Worm (Caenorhabditis elegans) whole organism, young adult: ENCODE data around the gene C06E2.5.

Experiments used
- B0019.2 ChIP-seq: fragments of 200-800 bp; sonication (Bioruptor generic); conservative IDR thresholded peaks from 2 replicates; pipeline ENCODE4 v1.3.6; 2022; ENCODE audit warnings: missing genetic modification reagents, missing genetic modification characterization, missing compliant biosample characterization
- F23B12.7 ChIP-seq: sonication (generic microtip); optimal IDR thresholded peaks from 2 replicates; lab custom pipeline; 2017; ENCODE audit warnings: missing genetic modification characterization, mild to moderate bottlenecking, missing compliant biosample characterization, antibody characterized with exemption, moderate library complexity; ENCODE audit not compliant: insufficient read depth
- F49E8.2 ChIP-seq: sonication (generic microtip); optimal IDR thresholded peaks from 3 replicates; lab custom pipeline; 2017; ENCODE audit warnings: missing genetic modification characterization, mild to moderate bottlenecking, missing compliant biosample characterization, antibody characterized with exemption, moderate library complexity; ENCODE audit not compliant: insufficient read depth
- F55B11.4 ChIP-seq: sonication (generic microtip); optimal IDR thresholded peaks from 2 replicates; lab custom pipeline; 2016; ENCODE audit warnings: missing compliant biosample characterization, missing genetic modification characterization, borderline replicate concordance; ENCODE audit not compliant: insufficient read depth
- Y53F4B.3 ChIP-seq: fragments of 200-800 bp; sonication (Bioruptor generic); IDR thresholded peaks from 2 replicates; pipeline ENCODE4 v1.3.6; 2022; ENCODE audit warnings: missing genetic modification reagents, missing genetic modification characterization, missing compliant biosample characterization
- Y53G8AR.9 ChIP-seq: fragments of 200-800 bp; sonication (Bioruptor generic); conservative IDR thresholded peaks from 2 replicates; pipeline ENCODE4 v1.3.6; 2022; ENCODE audit warnings: missing genetic modification reagents, missing genetic modification characterization, missing compliant biosample characterization
- Y56A3A.18 ChIP-seq: fragments of 200-800 bp; sonication (Bioruptor generic); IDR thresholded peaks from 2 replicates; pipeline ENCODE4 v1.3.6; 2022; ENCODE audit warnings: missing genetic modification reagents, missing genetic modification characterization, missing compliant biosample characterization
- aptf-2 ChIP-seq: fragments of 200-800 bp; sonication (Bioruptor generic); conservative IDR thresholded peaks from 2 replicates; pipeline ENCODE4 v1.3.6; 2022; ENCODE audit warnings: missing genetic modification reagents, missing genetic modification characterization, missing compliant biosample characterization
- athp-1 ChIP-seq: sonication (generic microtip); optimal IDR thresholded peaks from 2 replicates; lab custom pipeline; 2017; ENCODE audit warnings: mild to moderate bottlenecking, missing genetic modification characterization, missing compliant biosample characterization
- attf-3 ChIP-seq: fragments of 200-800 bp; sonication (Bioruptor generic); conservative IDR thresholded peaks from 2 replicates; pipeline ENCODE4 v1.3.6; 2022; ENCODE audit warnings: missing genetic modification reagents, missing genetic modification characterization, missing compliant biosample characterization
- attf-5 ChIP-seq: fragments of 200-800 bp; sonication (Bioruptor generic); optimal IDR thresholded peaks from 2 replicates; lab custom pipeline; 2018; ENCODE audit warnings: mild to moderate bottlenecking, missing genetic modification characterization, missing compliant biosample characterization
- bed-2 ChIP-seq: fragments of 200-800 bp; sonication (Bioruptor generic); IDR thresholded peaks from 2 replicates; pipeline ENCODE4 v1.3.6; 2022; ENCODE audit warnings: missing genetic modification reagents, missing genetic modification characterization, missing compliant biosample characterization
- ccch-3 ChIP-seq: fragments of 200-800 bp; sonication (Bioruptor generic); optimal IDR thresholded peaks from 2 replicates; lab custom pipeline; 2018; ENCODE audit warnings: mild to moderate bottlenecking, missing genetic modification characterization, missing compliant biosample characterization
- cebp-1 ChIP-seq, 2 experiments: fragments of 200-800 bp in 1 of 2; sonication (Bioruptor generic) in 1 of 2; sonication (generic microtip) in 1 of 2; IDR thresholded peaks in 1 of 2; optimal IDR thresholded peaks in 1 of 2; 2 replicates each; pipeline versions ENCODE4 v1.3.6 to Lab custom; 2017 to 2022; ENCODE audit warnings: missing compliant biosample characterization in 2 of 2, missing genetic modification characterization in 2 of 2, mild to moderate bottlenecking in 1 of 2, missing genetic modification reagents in 1 of 2, moderate library complexity in 1 of 2
- ceh-27 ChIP-seq: fragments of 200-800 bp; sonication (Bioruptor generic); optimal IDR thresholded peaks from 2 replicates; lab custom pipeline; 2018; ENCODE audit warnings: mild to moderate bottlenecking, missing genetic modification characterization, moderate library complexity, missing compliant biosample characterization
- ceh-40 ChIP-seq: fragments of 200-800 bp; sonication (Bioruptor generic); IDR thresholded peaks from 2 replicates; pipeline ENCODE4 v1.3.6; 2022; ENCODE audit warnings: missing genetic modification characterization, missing compliant biosample characterization
- ceh-79 ChIP-seq: sonication (generic microtip); optimal IDR thresholded peaks from 2 replicates; lab custom pipeline; 2017; ENCODE audit warnings: mild to moderate bottlenecking, missing genetic modification characterization, missing compliant biosample characterization
- ceh-91 ChIP-seq: fragments of 200-800 bp; sonication (Bioruptor generic); IDR thresholded peaks from 2 replicates; pipeline ENCODE4 v1.3.6; 2022; ENCODE audit warnings: missing genetic modification reagents, missing genetic modification characterization, missing compliant biosample characterization
- dox-1 ChIP-seq: fragments of 200-800 bp; sonication (Bioruptor generic); IDR thresholded peaks from 2 replicates; pipeline ENCODE4 v1.3.6; 2022; ENCODE audit warnings: missing genetic modification reagents, missing genetic modification characterization, missing compliant biosample characterization
- dpff-1 ChIP-seq: sonication (generic microtip); optimal IDR thresholded peaks from 2 replicates; lab custom pipeline; 2017; ENCODE audit warnings: mild to moderate bottlenecking, missing genetic modification characterization, missing compliant biosample characterization
- egl-44 ChIP-seq: fragments of 200-800 bp; sonication (Bioruptor generic); IDR thresholded peaks from 2 replicates; pipeline ENCODE4 v1.3.6; 2022; ENCODE audit warnings: missing genetic modification reagents, missing genetic modification characterization, missing compliant biosample characterization
- egrh-3 ChIP-seq: fragments of 200-800 bp; sonication (Bioruptor generic); IDR thresholded peaks from 2 replicates; pipeline ENCODE4 v1.3.6; 2022; ENCODE audit warnings: missing genetic modification reagents, missing genetic modification characterization, missing compliant biosample characterization
- ekl-4 ChIP-seq: fragments of 200-800 bp; sonication (Bioruptor generic); IDR thresholded peaks from 2 replicates; pipeline ENCODE4 v1.3.6; 2022; ENCODE audit warnings: missing genetic modification reagents, missing genetic modification characterization, missing compliant biosample characterization
- hlh-12 ChIP-seq: sonication (generic microtip); optimal IDR thresholded peaks from 2 replicates; lab custom pipeline; 2016; ENCODE audit warnings: missing genetic modification characterization, missing compliant biosample characterization
- hmg-1.2 ChIP-seq: fragments of 200-800 bp; sonication (Bioruptor generic); IDR thresholded peaks from 2 replicates; pipeline ENCODE4 v1.3.6; 2022; ENCODE audit warnings: missing genetic modification reagents, missing genetic modification characterization, missing compliant biosample characterization
- hsf-1 ChIP-seq: fragments of 200-800 bp; sonication (Bioruptor generic); IDR thresholded peaks from 2 replicates; pipeline ENCODE4 v1.3.6; 2022; ENCODE audit warnings: missing genetic modification reagents, missing genetic modification characterization, missing compliant biosample characterization
- lin-35 ChIP-seq, 3 experiments: fragments of 150-350 bp in 2 of 3; sonication (generic microtip) in 1 of 3; optimal IDR thresholded peaks; 2 replicates each; lab custom pipeline; 2014 to 2018; ENCODE audit warnings: missing biosample characterization in 3 of 3, missing genetic modification characterization in 3 of 3, missing genetic modification reagents in 3 of 3
- lin-54 ChIP-seq: fragments of 200-800 bp; sonication (Bioruptor generic); optimal IDR thresholded peaks from 2 replicates; lab custom pipeline; 2018; ENCODE audit warnings: mild to moderate bottlenecking, missing genetic modification characterization, missing compliant biosample characterization
- mcd-1 ChIP-seq: fragments of 200-800 bp; sonication (Bioruptor generic); IDR thresholded peaks from 2 replicates; pipeline ENCODE4 v1.3.6; 2022; ENCODE audit warnings: missing genetic modification reagents, missing genetic modification characterization, missing compliant biosample characterization
- mxl-1 ChIP-seq: sonication (generic microtip); optimal IDR thresholded peaks from 2 replicates; lab custom pipeline; 2016; ENCODE audit warnings: missing genetic modification characterization, missing compliant biosample characterization
- nhr-80 ChIP-seq: sonication (generic microtip); optimal IDR thresholded peaks from 2 replicates; lab custom pipeline; 2016; ENCODE audit warnings: missing genetic modification characterization, missing compliant biosample characterization
- nhr-90 ChIP-seq: sonication (generic microtip); optimal IDR thresholded peaks from 2 replicates; lab custom pipeline; 2016; ENCODE audit warnings: missing genotype, mild to moderate bottlenecking, missing genetic modification characterization, missing compliant biosample characterization
- pbrm-1 ChIP-seq: fragments of 200-800 bp; sonication (Bioruptor generic); IDR thresholded peaks from 2 replicates; pipeline ENCODE4 v1.3.6; 2022; ENCODE audit warnings: missing genetic modification reagents, missing genetic modification characterization, missing compliant biosample characterization
- pha-4 ChIP-seq: fragments of 150-350 bp; sonication (generic microtip); optimal IDR thresholded peaks from 2 replicates; lab custom pipeline; 2014; ENCODE audit warnings: missing biosample characterization, missing genetic modification reagents, missing genetic modification characterization
- repo-1 ChIP-seq: sonication (generic microtip); optimal IDR thresholded peaks from 2 replicates; lab custom pipeline; 2017; ENCODE audit warnings: mild to moderate bottlenecking, missing genetic modification characterization, missing compliant biosample characterization
- rpc-1 ChIP-seq, 2 experiments: fragments of 150-350 bp in 1 of 2; sonication (generic microtip) in 1 of 2; optimal IDR thresholded peaks; 2 replicates each; lab custom pipeline; 2014 to 2018; ENCODE audit warnings: missing biosample characterization in 1 of 2, missing genetic modification characterization in 1 of 2, missing genetic modification reagents in 1 of 2, missing genotype in 1 of 2
- sdz-38 ChIP-seq: sonication (generic microtip); optimal IDR thresholded peaks from 2 replicates; lab custom pipeline; 2016; ENCODE audit warnings: missing genotype, missing genetic modification characterization, missing compliant biosample characterization
- snpc-1.3 ChIP-seq: sonication (generic microtip); optimal IDR thresholded peaks from 2 replicates; lab custom pipeline; 2017; ENCODE audit warnings: missing genetic modification characterization, mild to moderate bottlenecking, missing compliant biosample characterization, antibody characterized with exemption, moderate library complexity, missing genotype, missing genetic modification reagents; ENCODE audit not compliant: insufficient read depth
- somi-1 ChIP-seq: fragments of 200-800 bp; sonication (Bioruptor generic); optimal IDR thresholded peaks from 2 replicates; lab custom pipeline; 2018; ENCODE audit warnings: mild to moderate bottlenecking, missing genetic modification characterization, missing compliant biosample characterization
- sptf-2 ChIP-seq: fragments of 200-800 bp; sonication (Bioruptor generic); optimal IDR thresholded peaks from 2 replicates; lab custom pipeline; 2018; ENCODE audit warnings: mild to moderate bottlenecking, missing genetic modification characterization, missing compliant biosample characterization
- tbx-9 ChIP-seq: sonication (generic microtip); optimal IDR thresholded peaks from 2 replicates; lab custom pipeline; 2016; ENCODE audit warnings: borderline replicate concordance, missing genetic modification characterization, inconsistent platforms, missing compliant biosample characterization
- unc-130 ChIP-seq: sonication (generic microtip); optimal IDR thresholded peaks from 2 replicates; lab custom pipeline; 2016; ENCODE audit warnings: missing genetic modification reagents, missing genetic modification characterization, missing compliant biosample characterization
- xnd-1 ChIP-seq: sonication (generic microtip); optimal IDR thresholded peaks from 2 replicates; lab custom pipeline; 2016; ENCODE audit warnings: missing genotype, missing genetic modification reagents, missing genetic modification characterization, missing compliant biosample characterization
- ztf-22 ChIP-seq: fragments of 200-800 bp; sonication (Bioruptor generic); optimal IDR thresholded peaks from 2 replicates; lab custom pipeline; 2018; ENCODE audit warnings: mild to moderate bottlenecking, missing genetic modification characterization, moderate library complexity, missing compliant biosample characterization
- ztf-28 ChIP-seq: fragments of 200-800 bp; sonication (Bioruptor generic); IDR thresholded peaks from 2 replicates; pipeline ENCODE4 v1.3.6; 2022; ENCODE audit warnings: missing genetic modification reagents, missing genetic modification characterization, missing compliant biosample characterization
- ztf-3 ChIP-seq: fragments of 200-800 bp; sonication (Bioruptor generic); optimal IDR thresholded peaks from 2 replicates; lab custom pipeline; 2018; ENCODE audit warnings: mild to moderate bottlenecking, missing genetic modification characterization, missing compliant biosample characterization

The C06E2.5 gene

ce11 chrX:8846447-8847237 lies 11.1 kb downstream of the C06E2.5 start, which contains the start of gene C28G1.10 (continued):
- TF ChIP-seq ekl-4 (GFP tag; lab: Robert Waterston, UW) = no peak
- TF ChIP-seq ztf-3 = no peak
- no peak for TF ChIP-seq ceh-79 (tag; lab: Kevin White, UChicago)
- TF ChIP-seq Y56A3A.18 (GFP tag; lab: Robert Waterston, UW) = peak; percentile 40
- peak; percentile 36 for TF ChIP-seq mxl-1 (tag; lab: Kevin White, UChicago)
- no peak; the same call in none of the 2 replicates for TF ChIP-seq hsf-1 (GFP tag; lab: Robert Waterston, UW)
- TF ChIP-seq pbrm-1 (GFP tag; lab: Robert Waterston, UW) = 0 out of 2 replicates have a peak, but pooled peaks have one; percentile 38
- peak; percentile 63 for TF ChIP-seq hmg-1.2 (GFP tag; lab: Robert Waterston, UW)
- no peak for TF ChIP-seq F49E8.2 (tag; lab: Kevin White, UChicago)
- no peak for TF ChIP-seq athp-1
- TF ChIP-seq mcd-1 = no peak
- no peak for TF ChIP-seq ztf-22 (GFP tag; lab: Kevin White, UChicago)
- TF ChIP-seq F55B11.4 (tag; lab: Kevin White, UChicago) = no peak
- no peak for TF ChIP-seq dpff-1 (tag; lab: Kevin White, UChicago)
- no peak for TF ChIP-seq ztf-28 (GFP tag; lab: Robert Waterston, UW)
- no peak for TF ChIP-seq ccch-3
- TF ChIP-seq bed-2 = no peak
- TF ChIP-seq repo-1 (tag; lab: Kevin White, UChicago) = no peak
- TF ChIP-seq snpc-1.3 (tag; lab: Kevin White, UChicago) = peak; percentile 50
- peak; percentile 81 for TF ChIP-seq rpc-1 (optimal IDR thresholded peaks at IDR 0.05; lab: Kevin White, UChicago)
- peak; percentile 97 for TF ChIP-seq rpc-1 (tag; optimal IDR thresholded peaks at IDR 0.05; lab: Kevin White, UChicago)
- TF ChIP-seq xnd-1 (tag; lab: Kevin White, UChicago) = no peak
- TF ChIP-seq aptf-2 (GFP tag; lab: Robert Waterston, UW) = 0 out of 2 replicates have a peak, but pooled peaks have one; percentile 15
- no peak for TF ChIP-seq egrh-3 (GFP tag; lab: Robert Waterston, UW)
- peak; percentile 6 for TF ChIP-seq somi-1 (GFP tag; lab: Kevin White, UChicago)
- TF ChIP-seq cebp-1 (GFP tag; IDR thresholded peaks at IDR 0.05; lab: Robert Waterston, UW) = peak; percentile 15; the same call in 1 of the 2 replicates
- no peak for TF ChIP-seq cebp-1 (tag; optimal IDR thresholded peaks at IDR 0.05; lab: Kevin White, UChicago)
- TF ChIP-seq sptf-2 (GFP tag; lab: Kevin White, UChicago) = no peak
- TF ChIP-seq pha-4 (tag; lab: Kevin White, UChicago) = no peak
- TF ChIP-seq F23B12.7 (tag; lab: Kevin White, UChicago) = no peak
- TF ChIP-seq unc-130 (GFP tag; lab: Kevin White, UChicago) = no peak
- TF ChIP-seq ceh-91 = no peak
- TF ChIP-seq nhr-80 (tag; lab: Kevin White, UChicago) = peak; percentile 61
- TF ChIP-seq sdz-38 = no peak
- TF ChIP-seq attf-5 (GFP tag; lab: Kevin White, UChicago) = peak; percentile 25
- no peak for TF ChIP-seq hlh-12 (tag; lab: Kevin White, UChicago)
- TF ChIP-seq dox-1 (GFP tag; lab: Robert Waterston, UW) = no peak
- no peak for TF ChIP-seq tbx-9 (tag; lab: Kevin White, UChicago)
- TF ChIP-seq lin-54 (GFP tag; lab: Kevin White, UChicago) = no peak
- TF ChIP-seq B0019.2 = no peak
- TF ChIP-seq nhr-90 (tag; lab: Kevin White, UChicago) = peak; percentile 62
- TF ChIP-seq Y53G8AR.9 (GFP tag; lab: Robert Waterston, UW) = no peak; the same call in 1 of the 2 replicates
- no peak for TF ChIP-seq ceh-27
- peak; percentile 49; the same call in 1 of the 2 replicates for TF ChIP-seq ceh-40 (GFP tag; lab: Robert Waterston, UW)
- TF ChIP-seq Y53F4B.3 (GFP tag; lab: Robert Waterston, UW) = peak; percentile 29
- peak; percentile 62; the same call in 1 of the 2 replicates for TF ChIP-seq egl-44 (GFP tag; lab: Robert Waterston, UW)
- TF ChIP-seq lin-35 (GFP tag; optimal IDR thresholded peaks at IDR 0.05; lab: Kevin White, UChicago) = no peak
- no peak for TF ChIP-seq attf-3 (GFP tag; lab: Robert Waterston, UW)
